Worm (Caenorhabditis elegans) whole organism, L3 larva: Measurements from ENCODE around the gene nhr-142.

Experiments used
- ZK546.5 ChIP-seq: sonication (generic microtip); optimal IDR thresholded peaks from 2 replicates; lab custom pipeline; 2017; ENCODE audit warnings: missing biosample characterization, missing genetic modification characterization
- elt-2 ChIP-seq: sonication (generic microtip); optimal IDR thresholded peaks from 2 replicates; lab custom pipeline; 2016; ENCODE audit warnings: missing genetic modification reagents, mild to moderate bottlenecking, missing genetic modification characterization, missing compliant biosample characterization
- elt-3 ChIP-seq, 3 experiments: fragments of 150-350 bp in 1 of 3; sonication (generic microtip) in 2 of 3; optimal IDR thresholded peaks; 2 replicates in 2 of 3; 4 replicates in 1 of 3; lab custom pipeline; 2014 to 2017; ENCODE audit warnings: missing biosample characterization in 3 of 3, missing genetic modification characterization in 3 of 3
- lin-39 ChIP-seq: fragments of 150-350 bp; optimal IDR thresholded peaks from 2 replicates; lab custom pipeline; 2018; ENCODE audit warnings: missing biosample characterization, missing genetic modification reagents, missing genetic modification characterization
- mdl-1 ChIP-seq: fragments of 150-350 bp; optimal IDR thresholded peaks from 2 replicates; lab custom pipeline; 2014; ENCODE audit warnings: missing biosample characterization, missing genetic modification characterization
- nfya-1 ChIP-seq: sonication (generic microtip); optimal IDR thresholded peaks from 2 replicates; lab custom pipeline; 2017; ENCODE audit warnings: missing genetic modification characterization, mild to moderate bottlenecking, missing compliant biosample characterization, antibody characterized with exemption, moderate library complexity; ENCODE audit not compliant: insufficient read depth
- nhr-11 ChIP-seq: fragments of 150-350 bp; optimal IDR thresholded peaks from 2 replicates; lab custom pipeline; 2014; ENCODE audit warnings: missing biosample characterization, missing genetic modification characterization
- unc-39 ChIP-seq: sonication (generic microtip); optimal IDR thresholded peaks from 4 replicates; lab custom pipeline; 2017; ENCODE audit warnings: missing biosample characterization, missing genetic modification characterization

ce11 chrV:5833531-5833930, 43.2 kb upstream of the nhr-142 start, which contains the start of gene srh-76:
- no peak for TF ChIP-seq elt-2 (tag; lab: Kevin White, UChicago)
- no peak for TF ChIP-seq lin-39
- no peak for TF ChIP-seq elt-3 (tag; optimal IDR thresholded peaks at IDR 0.05; lab: Kevin White, UChicago)
- no peak for TF ChIP-seq ZK546.5
- no peak for TF ChIP-seq nfya-1 (tag; lab: Kevin White, UChicago)
- no peak for TF ChIP-seq nhr-11 (tag; lab: Kevin White, UChicago)
- no peak for TF ChIP-seq unc-39 (tag; lab: Kevin White, UChicago)
- no peak for TF ChIP-seq mdl-1 (tag; lab: Kevin White, UChicago)
